Worm (Caenorhabditis elegans): Measurements from ENCODE around the gene T02B11.4.

DNA sequence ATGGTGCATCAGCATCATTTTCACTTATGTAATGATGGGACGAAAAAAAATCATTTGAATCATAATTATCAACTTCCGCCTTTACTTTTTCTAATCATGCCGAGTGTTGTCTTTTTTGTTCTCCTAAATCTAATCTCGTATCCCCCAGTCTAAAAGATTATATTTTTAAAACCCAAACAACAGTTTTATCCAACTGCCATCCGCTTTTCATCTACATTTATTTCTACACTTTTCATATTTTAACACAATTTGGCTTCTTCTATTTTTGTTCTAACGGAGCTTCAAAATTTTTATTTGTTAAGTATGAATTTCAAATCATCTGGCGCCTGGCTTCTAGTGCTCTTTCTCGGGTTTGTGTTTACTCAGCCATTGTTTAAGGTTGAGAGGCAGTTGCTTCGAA, 18.7 kb downstream of the T02B11.4 start, which contains the start of gene K09C6.3:
- no peak for TF ChIP-seq scrt-1 (GFP tag; IDR thresholded peaks at IDR 0.05)
- TF ChIP-seq ceh-13 (GFP tag; optimal IDR thresholded peaks at IDR 0.05): no peak
- TF ChIP-seq hmbx-1 (tag; optimal IDR thresholded peaks at IDR 0.05): no peak
- no peak for TF ChIP-seq tbx-11 (GFP tag; IDR thresholded peaks at IDR 0.05)
- no peak for TF ChIP-seq hmg-4 (GFP tag; optimal IDR thresholded peaks at IDR 0.05)
- TF ChIP-seq aly-1 (tag; optimal IDR thresholded peaks at IDR 0.05): no peak
- TF ChIP-seq hnd-1 (tag; optimal IDR thresholded peaks at IDR 0.05): no peak
- TF ChIP-seq tra-4 (tag; optimal IDR thresholded peaks at IDR 0.05): no peak
- no peak for TF ChIP-seq ceh-36 (tag; optimal IDR thresholded peaks at IDR 0.05)
- no peak for TF ChIP-seq ama-1 (optimal IDR thresholded peaks at IDR 0.05)
- TF ChIP-seq flt-1 (GFP tag; IDR thresholded peaks at IDR 0.05): no peak
- TF ChIP-seq B0310.2 (tag; optimal IDR thresholded peaks at IDR 0.05): no peak
- no peak for TF ChIP-seq ets-7 (tag; optimal IDR thresholded peaks at IDR 0.05)
